Worm (Caenorhabditis elegans): Measurements from ENCODE around the gene T23G5.3.

DNA sequence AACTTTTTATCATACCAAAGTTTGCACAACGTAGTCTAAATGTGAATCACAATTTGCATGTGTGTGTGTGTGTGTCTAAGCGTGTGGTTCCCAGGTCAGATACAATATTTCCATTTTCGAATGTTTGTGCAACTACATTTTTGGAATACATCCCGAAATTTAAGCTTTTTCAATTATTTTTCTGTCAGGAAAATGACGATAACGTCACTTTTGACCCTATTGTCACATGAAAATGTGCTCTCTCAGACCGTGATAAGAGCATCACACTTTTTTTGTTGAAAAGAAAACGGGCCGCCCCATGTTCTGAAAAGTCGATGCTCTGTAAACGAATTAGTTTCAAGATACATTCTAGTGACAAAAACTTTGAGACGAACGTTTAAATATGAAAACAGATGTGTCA, 23.9 kb upstream of the T23G5.3 start:
- TF ChIP-seq ama-1 (optimal IDR thresholded peaks at IDR 0.05) (no peak), ceh-36 (tag; optimal IDR thresholded peaks at IDR 0.05) (no peak), ets-7 (tag; optimal IDR thresholded peaks at IDR 0.05) (no peak), flt-1 (GFP tag; IDR thresholded peaks at IDR 0.05) (no peak), F13C5.2 (tag; optimal IDR thresholded peaks at IDR 0.05) (no peak), hnd-1 (tag; optimal IDR thresholded peaks at IDR 0.05) (no peak), hmg-4 (GFP tag; optimal IDR thresholded peaks at IDR 0.05) (no peak), aly-1 (tag; optimal IDR thresholded peaks at IDR 0.05) (no peak), sea-1 (GFP tag; conservative IDR thresholded peaks at IDR 0.05) (no peak), tbx-11 (GFP tag; IDR thresholded peaks at IDR 0.05) (no peak), tra-4 (tag; optimal IDR thresholded peaks at IDR 0.05) (no peak)
